Worm (Caenorhabditis elegans): Measurements from ENCODE around the gene F40A3.7.

The F40A3.7 gene

ce11 chrV:7893812-7894381 lies 5.8 kb downstream of the F40A3.7 start, which contains the start of gene F40A3.6:
Gene F40A3.6 (minus strand): TSS chrV:7893862.
- TF ChIP-seq pat-9 (tag; optimal IDR thresholded peaks at IDR 0.05) (no peak), pros-1 (tag; optimal IDR thresholded peaks at IDR 0.05) (no peak), Y22D7AL.16 (tag; optimal IDR thresholded peaks at IDR 0.05) (no peak)

- TF ChIP-seq ztf-16 (tag; optimal IDR thresholded peaks at IDR 0.05): no peak
These were observed 8.4 kb downstream of the F40A3.7 start, which contains the start of gene F40A3.1 for ce11 chrV:7891230-7891629. Gene F40A3.1 (plus strand): TSS chrV:7891530.

- TF ChIP-seq madf-2 (tag; optimal IDR thresholded peaks at IDR 0.05) (no peak), ref-2 (tag; optimal IDR thresholded peaks at IDR 0.05) (no peak), C08G9.2 (tag; optimal IDR thresholded peaks at IDR 0.05) (no peak), unc-42 (tag; optimal IDR thresholded peaks at IDR 0.05) (no peak), syd-9 (tag; optimal IDR thresholded peaks at IDR 0.05) (no peak), pat-9 (tag; optimal IDR thresholded peaks at IDR 0.05) (no peak), hlh-13 (GFP tag; optimal IDR thresholded peaks at IDR 0.05) (no peak)
These were observed 11.6 kb downstream of the F40A3.7 start for ce11 chrV:7888036-7888435.

- no peak for TF ChIP-seq odd-2 (tag; optimal IDR thresholded peaks at IDR 0.05)
- no peak for TF ChIP-seq ceh-2 (tag; optimal IDR thresholded peaks at IDR 0.05)
- TF ChIP-seq T23F11.4 (GFP tag; optimal IDR thresholded peaks at IDR 0.05): no peak
- no peak for TF ChIP-seq pha-2 (tag; optimal IDR thresholded peaks at IDR 0.05)
- no peak for TF ChIP-seq K09A11.1 (tag; optimal IDR thresholded peaks at IDR 0.05; ENCODE audit: insufficient read depth)
- TF ChIP-seq fkh-10 (GFP tag; optimal IDR thresholded peaks at IDR 0.05): no peak
- no peak for TF ChIP-seq ets-4 (tag; optimal IDR thresholded peaks at IDR 0.05)
- TF ChIP-seq dmd-4 (tag; optimal IDR thresholded peaks at IDR 0.05; ENCODE audit: borderline replicate concordance): no peak
- TF ChIP-seq ceh-34 (tag; optimal IDR thresholded peaks at IDR 0.05): no peak
- no peak for TF ChIP-seq hlh-8 (tag; optimal IDR thresholded peaks at IDR 0.05)
- TF ChIP-seq unc-3 (GFP tag; conservative IDR thresholded peaks at IDR 0.05): no peak
- TF ChIP-seq unc-3 (tag; optimal IDR thresholded peaks at IDR 0.05): no peak
- TF ChIP-seq pax-1 (tag; optimal IDR thresholded peaks at IDR 0.05): no peak
- TF ChIP-seq rnt-1 (tag; optimal IDR thresholded peaks at IDR 0.05): no peak
- TF ChIP-seq lin-11 (tag; optimal IDR thresholded peaks at IDR 0.05): no peak
- no peak for TF ChIP-seq che-1 (tag; optimal IDR thresholded peaks at IDR 0.05)
These were observed 15.2 kb downstream of the F40A3.7 start for ce11 chrV:7884441-7884840.

ce11 chrV:7878411-7878964 lies 21.2 kb downstream of the F40A3.7 start, which contains the start of gene F40A3.2:
Gene F40A3.2 (plus strand): TSS chrV:7878914.
- TF ChIP-seq ceh-45 (GFP tag; IDR thresholded peaks at IDR 0.05): no peak
- no peak for TF ChIP-seq ceh-34 (tag; optimal IDR thresholded peaks at IDR 0.05)
- TF ChIP-seq gmeb-2 (tag; optimal IDR thresholded peaks at IDR 0.05): no peak
- no peak for TF ChIP-seq sox-4 (tag; optimal IDR thresholded peaks at IDR 0.05)

ce11 chrV:7876881-7877475 lies 22.7 kb downstream of the F40A3.7 start, which contains the start of gene F40A3.3:
Gene F40A3.3 (plus strand): TSS chrV:7877444.
- TF ChIP-seq hlh-13 (GFP tag; optimal IDR thresholded peaks at IDR 0.05) (no peak), ceh-2 (tag; optimal IDR thresholded peaks at IDR 0.05) (no peak), ztf-16 (tag; optimal IDR thresholded peaks at IDR 0.05) (no peak), pax-1 (tag; optimal IDR thresholded peaks at IDR 0.05) (no peak), K02D7.2 (tag; optimal IDR thresholded peaks at IDR 0.05) (no peak), dve-1 (tag; optimal IDR thresholded peaks at IDR 0.05) (no peak), ahr-1 (tag; optimal IDR thresholded peaks at IDR 0.05) (no peak), hlh-8 (tag; optimal IDR thresholded peaks at IDR 0.05) (no peak), pat-9 (tag; optimal IDR thresholded peaks at IDR 0.05) (no peak), ets-4 (tag; optimal IDR thresholded peaks at IDR 0.05) (no peak), fkh-6 (tag; optimal IDR thresholded peaks at IDR 0.05) (no peak)

All from whole organism, late embryonic.